Worm (Caenorhabditis elegans) whole organism, L3 larva: Measurements from ENCODE around the gene unc-119.

ENCODE experiments used
- ceh-82 ChIP-seq: fragments of 150-350 bp; optimal IDR thresholded peaks from 2 replicates; lab custom pipeline; 2014; ENCODE audit warnings: missing biosample characterization, missing genetic modification characterization
- elt-1 ChIP-seq: fragments of 150-350 bp; optimal IDR thresholded peaks from 2 replicates; lab custom pipeline; 2014; ENCODE audit warnings: missing biosample characterization, missing genetic modification characterization
- fkh-10 ChIP-seq: sonication (generic microtip); optimal IDR thresholded peaks from 2 replicates; lab custom pipeline; 2017; ENCODE audit warnings: missing biosample characterization, missing genetic modification reagents, missing genetic modification characterization
- nhr-77 ChIP-seq: fragments of 150-350 bp; optimal IDR thresholded peaks from 2 replicates; lab custom pipeline; 2014; ENCODE audit warnings: missing biosample characterization, missing genetic modification characterization

DNA sequence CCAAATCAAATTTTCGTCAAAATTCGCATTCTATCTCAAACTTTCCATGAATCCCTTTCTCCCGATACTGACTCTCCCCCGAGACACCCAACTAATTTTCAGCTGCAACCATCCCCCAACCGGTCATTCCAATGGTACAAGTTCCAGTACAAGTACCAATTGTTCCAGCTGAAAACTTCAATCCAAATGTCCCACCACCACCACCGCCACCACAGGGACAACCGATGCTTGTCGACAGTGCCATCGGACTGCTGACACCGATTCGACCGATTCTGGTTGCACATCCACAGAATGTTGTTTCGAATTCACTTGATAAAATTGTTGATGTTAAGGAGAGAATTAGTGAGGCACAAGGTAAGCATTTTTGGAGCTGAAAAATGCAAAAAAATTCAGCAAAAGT lies 43.1 kb downstream of the unc-119 start:
- no peak for TF ChIP-seq nhr-77 (tag; lab: Kevin White, UChicago)
- TF ChIP-seq ceh-82: no peak
- no peak for TF ChIP-seq fkh-10 (GFP tag; lab: Kevin White, UChicago)
- TF ChIP-seq elt-1 (tag; lab: Kevin White, UChicago): no peak
